Worm (Caenorhabditis elegans): ENCODE results near the gene R03H10.6.

ce11 chrII:4173842-4174241, 544 bp upstream of the R03H10.6 start:
- TF ChIP-seq unc-62 (GFP tag; optimal IDR thresholded peaks at IDR 0.05) (no peak), egl-27 (tag; optimal IDR thresholded peaks at IDR 0.05) (no peak), elt-3 (tag; optimal IDR thresholded peaks at IDR 0.05) (no peak), nhr-237 (tag; optimal IDR thresholded peaks at IDR 0.05) (no peak), ztf-11 (tag; optimal IDR thresholded peaks at IDR 0.05) (no peak), blmp-1 (tag; optimal IDR thresholded peaks at IDR 0.05; ENCODE audit: insufficient read depth) (no peak)
